Worm (Caenorhabditis elegans): ENCODE data around the gene osm-7.

The osm-7 gene

DNA sequence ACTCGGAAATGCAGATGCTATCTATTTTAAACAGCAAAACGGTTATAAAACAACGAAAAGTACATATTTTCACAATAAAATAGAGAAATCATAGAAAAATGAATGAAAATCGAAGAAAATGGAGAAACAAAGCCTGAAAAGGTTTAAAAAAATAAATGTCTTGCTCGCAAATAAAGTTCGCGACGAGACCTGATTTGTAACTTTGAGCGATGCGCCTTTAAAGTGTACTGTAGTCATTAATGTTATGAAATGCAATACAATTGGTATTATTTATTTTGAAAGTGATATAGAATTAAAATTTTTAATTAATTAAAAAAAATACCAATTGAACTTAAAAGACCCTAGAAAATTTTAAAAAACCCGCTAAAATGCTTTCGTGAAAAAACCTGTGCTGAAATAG lies 14.7 kb upstream of the osm-7 start:
- TF ChIP-seq ztf-23 (GFP tag; IDR thresholded peaks at IDR 0.05) = no peak
- TF ChIP-seq cog-1 (tag; optimal IDR thresholded peaks at IDR 0.05) = no peak
- TF ChIP-seq med-1 (GFP tag; optimal IDR thresholded peaks at IDR 0.05; ENCODE audit: insufficient read depth) = no peak
- TF ChIP-seq flt-1 (GFP tag; IDR thresholded peaks at IDR 0.05) = no peak
- TF ChIP-seq klf-2 (GFP tag; conservative IDR thresholded peaks at IDR 0.05) = no peak
- no peak for TF ChIP-seq tab-1 (GFP tag; IDR thresholded peaks at IDR 0.05)
- TF ChIP-seq ref-1 (GFP tag; conservative IDR thresholded peaks at IDR 0.05) = no peak
- no peak for TF ChIP-seq ztf-29 (GFP tag; IDR thresholded peaks at IDR 0.05)
- no peak for TF ChIP-seq T22C8.4 (GFP tag; IDR thresholded peaks at IDR 0.05)

DNA sequence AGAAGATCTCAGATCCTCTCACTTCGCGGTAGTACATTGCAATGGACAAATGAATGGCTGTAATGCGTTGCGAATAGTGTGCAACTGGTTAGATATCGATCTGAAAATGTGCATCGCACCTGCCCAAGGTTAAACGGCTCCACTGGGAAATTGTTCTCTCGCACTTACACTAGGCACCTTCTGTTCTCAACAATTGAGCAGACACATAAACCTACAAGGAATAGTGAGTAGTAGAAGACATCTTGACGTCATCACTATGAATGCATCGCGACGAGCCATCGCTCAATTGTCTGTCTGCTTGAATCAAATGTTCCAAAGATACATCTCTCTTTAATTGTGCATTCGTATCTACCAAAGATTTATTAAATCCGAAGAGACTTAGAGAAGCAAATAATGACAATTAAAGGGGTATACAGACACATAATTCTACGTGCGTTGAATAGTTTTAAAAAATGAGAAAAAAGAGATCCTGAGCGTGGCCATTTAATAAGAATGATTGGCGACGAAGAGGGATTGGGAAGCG lies 12.9 kb upstream of the osm-7 start, which contains the start of gene T05D4.2:
T05D4.2 (minus strand) TSS at position 83 of the 523 bp plus-strand sequence.
- no peak for TF ChIP-seq flt-1 (GFP tag; IDR thresholded peaks at IDR 0.05)
- TF ChIP-seq ztf-23 (GFP tag; IDR thresholded peaks at IDR 0.05) = no peak
- no peak for TF ChIP-seq med-1 (GFP tag; optimal IDR thresholded peaks at IDR 0.05; ENCODE audit: insufficient read depth)
- TF ChIP-seq ztf-29 (GFP tag; IDR thresholded peaks at IDR 0.05) = no peak

DNA sequence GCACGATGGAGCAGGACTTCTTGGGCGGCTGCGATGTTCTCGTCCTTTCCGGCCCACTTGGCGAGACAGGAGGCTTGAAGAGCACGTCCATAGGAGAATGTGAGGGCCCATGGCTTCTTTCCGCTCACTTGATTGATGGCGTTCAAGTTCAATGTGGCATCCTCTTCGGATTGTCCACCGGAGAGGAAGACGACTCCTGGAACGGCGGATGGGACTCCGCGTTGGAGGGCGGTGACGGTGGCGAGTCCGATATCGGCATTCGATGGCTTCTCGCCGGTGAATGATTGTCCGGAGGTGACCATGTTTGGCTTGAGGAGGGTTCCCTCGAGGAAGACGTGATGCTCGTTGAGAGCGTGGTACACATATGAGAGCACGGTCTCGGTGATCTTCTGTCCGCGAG lies 12.4 kb upstream of the osm-7 start:
- TF ChIP-seq ztf-29 (GFP tag; IDR thresholded peaks at IDR 0.05) = no peak
- TF ChIP-seq med-1 (GFP tag; optimal IDR thresholded peaks at IDR 0.05; ENCODE audit: insufficient read depth) = no peak

DNA sequence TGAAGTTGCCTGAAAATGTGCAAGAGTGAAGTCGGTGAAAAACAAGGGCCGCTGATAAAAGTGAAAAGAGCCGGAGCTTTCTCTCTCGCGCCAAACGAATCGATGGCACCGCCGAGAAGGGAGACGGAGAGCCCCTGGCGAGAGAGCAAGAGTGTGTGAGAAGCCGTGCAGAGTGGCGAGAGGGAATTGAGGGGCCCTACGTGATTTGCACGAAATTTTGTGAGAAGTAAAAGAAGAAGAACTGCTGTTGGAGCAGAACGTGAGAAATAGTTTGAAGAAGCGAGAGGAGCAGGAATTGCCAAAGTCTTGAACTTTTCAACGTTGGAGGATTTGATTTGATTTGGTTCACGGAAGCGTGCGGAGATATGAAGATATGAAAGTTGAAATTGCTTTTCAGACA lies 11.1 kb upstream of the osm-7 start, which contains the start of gene aldo-1:
aldo-1 (minus strand) TSS at position 9 of the 400 bp plus-strand sequence.
- TF ChIP-seq flt-1 (GFP tag; IDR thresholded peaks at IDR 0.05) = 0 out of 2 replicates have a peak, but pooled peaks have one; percentile 35
- TF ChIP-seq klf-2 (GFP tag; conservative IDR thresholded peaks at IDR 0.05) = no peak
- TF ChIP-seq ztf-23 (GFP tag; IDR thresholded peaks at IDR 0.05) = no peak
- peak; percentile 44; the same call in 1 of the 2 replicates for TF ChIP-seq T22C8.4 (GFP tag; IDR thresholded peaks at IDR 0.05)
- no peak for TF ChIP-seq tab-1 (GFP tag; IDR thresholded peaks at IDR 0.05)
- TF ChIP-seq cog-1 (tag; optimal IDR thresholded peaks at IDR 0.05) = no peak

DNA sequence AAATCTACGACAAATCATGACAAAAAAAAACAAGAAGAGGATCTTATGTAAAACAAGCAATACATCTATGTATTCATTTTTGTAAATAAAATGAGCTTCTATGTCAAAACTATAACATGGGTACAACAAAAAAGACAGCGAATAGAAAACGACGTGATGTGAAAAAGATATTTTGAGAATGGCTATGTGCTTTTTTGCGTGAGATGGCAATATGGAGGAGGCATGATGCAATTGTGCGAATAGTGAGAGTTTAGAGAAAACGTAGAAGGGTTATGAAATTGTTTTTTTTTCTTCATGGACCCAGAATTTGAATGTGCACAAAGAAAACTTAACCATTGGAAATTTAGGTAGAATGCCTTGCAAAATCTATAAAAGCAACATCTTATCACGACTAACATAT lies 10.0 kb upstream of the osm-7 start:
- no peak for TF ChIP-seq ztf-29 (GFP tag; IDR thresholded peaks at IDR 0.05)

DNA sequence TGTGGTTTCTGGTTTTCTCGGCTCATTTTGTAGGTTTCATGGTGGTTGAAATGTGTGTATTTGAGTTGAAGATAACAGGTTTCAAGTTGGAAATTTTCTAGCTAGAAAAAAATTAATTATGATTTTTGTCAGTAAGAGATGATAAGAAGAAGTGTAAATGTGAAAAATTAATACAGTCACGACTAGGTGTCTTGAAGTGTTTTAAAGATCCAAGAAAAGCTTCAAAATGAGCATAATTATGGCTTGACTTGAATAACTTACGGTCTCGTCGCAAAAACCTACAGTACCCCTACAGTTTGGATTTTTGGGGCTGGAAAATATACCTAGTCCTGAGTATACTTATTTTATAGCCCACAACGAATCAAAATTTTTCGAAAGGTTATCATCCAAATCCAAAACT lies 5.6 kb upstream of the osm-7 start, which contains the start of gene exc-12:
exc-12 (minus strand) TSS at position 101 of the 400 bp plus-strand sequence.
- TF ChIP-seq ztf-23 (GFP tag; IDR thresholded peaks at IDR 0.05) (no peak), tab-1 (GFP tag; IDR thresholded peaks at IDR 0.05) (no peak), med-1 (GFP tag; optimal IDR thresholded peaks at IDR 0.05; ENCODE audit: insufficient read depth) (no peak), flt-1 (GFP tag; IDR thresholded peaks at IDR 0.05) (no peak), T22C8.4 (GFP tag; IDR thresholded peaks at IDR 0.05) (no peak), cog-1 (tag; optimal IDR thresholded peaks at IDR 0.05) (no peak), klf-2 (GFP tag; conservative IDR thresholded peaks at IDR 0.05) (no peak), ztf-29 (GFP tag; IDR thresholded peaks at IDR 0.05) (no peak), ref-1 (GFP tag; conservative IDR thresholded peaks at IDR 0.05) (no peak)

DNA sequence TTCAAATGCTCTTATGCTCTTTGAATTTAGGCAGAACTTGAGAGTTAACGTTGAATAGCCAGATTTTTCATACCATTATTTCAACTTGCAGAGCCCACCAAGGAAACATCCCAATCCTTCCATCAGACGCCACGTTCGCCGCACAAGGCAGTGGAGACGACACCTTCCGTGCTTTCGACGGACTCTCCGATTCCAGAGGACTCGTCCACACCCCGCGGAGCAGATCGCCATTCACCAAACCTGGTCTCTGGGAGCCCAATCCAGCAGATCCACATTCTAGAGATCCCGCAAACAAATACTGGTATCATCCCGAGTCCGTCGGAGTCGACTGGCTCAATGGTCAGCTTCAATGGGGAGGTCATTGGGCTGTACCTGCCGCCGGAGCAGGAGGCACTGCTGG lies 4.1 kb downstream of the osm-7 start:
- TF ChIP-seq ztf-29 (GFP tag; IDR thresholded peaks at IDR 0.05) = no peak
- no peak for TF ChIP-seq ref-1 (GFP tag; conservative IDR thresholded peaks at IDR 0.05)
- TF ChIP-seq klf-2 (GFP tag; conservative IDR thresholded peaks at IDR 0.05) = no peak
- no peak for TF ChIP-seq T22C8.4 (GFP tag; IDR thresholded peaks at IDR 0.05)
- no peak for TF ChIP-seq med-1 (GFP tag; optimal IDR thresholded peaks at IDR 0.05; ENCODE audit: insufficient read depth)
- TF ChIP-seq cog-1 (tag; optimal IDR thresholded peaks at IDR 0.05) = no peak
- TF ChIP-seq flt-1 (GFP tag; IDR thresholded peaks at IDR 0.05) = no peak
- no peak for TF ChIP-seq tab-1 (GFP tag; IDR thresholded peaks at IDR 0.05)
- no peak for TF ChIP-seq ztf-23 (GFP tag; IDR thresholded peaks at IDR 0.05)

DNA sequence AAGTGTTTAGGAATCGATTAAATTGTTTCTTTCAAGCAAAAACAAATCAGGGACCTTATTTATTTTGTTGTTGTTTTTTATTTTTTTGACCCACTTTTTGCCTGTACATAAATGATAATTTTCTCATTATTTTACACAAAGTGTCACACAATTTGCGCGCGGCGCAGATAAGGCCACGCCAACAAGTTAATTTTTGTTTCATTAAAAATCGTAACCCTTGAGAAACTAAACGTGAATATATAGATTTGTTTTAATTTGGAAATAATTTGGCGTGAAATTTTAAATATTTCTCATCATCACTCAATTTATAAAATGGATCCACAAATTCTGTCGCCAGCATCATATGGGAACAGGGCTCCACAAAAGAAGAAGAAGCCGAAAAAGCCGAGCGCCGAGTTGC lies 4.6 kb downstream of the osm-7 start, which contains the start of gene T05D4.5:
T05D4.5 (plus strand) TSS at position 301 of the 400 bp plus-strand sequence.
- TF ChIP-seq T22C8.4 (GFP tag; IDR thresholded peaks at IDR 0.05) = no peak
- TF ChIP-seq ztf-29 (GFP tag; IDR thresholded peaks at IDR 0.05) = no peak
- no peak for TF ChIP-seq med-1 (GFP tag; optimal IDR thresholded peaks at IDR 0.05; ENCODE audit: insufficient read depth)
- TF ChIP-seq flt-1 (GFP tag; IDR thresholded peaks at IDR 0.05) = no peak
- no peak for TF ChIP-seq cog-1 (tag; optimal IDR thresholded peaks at IDR 0.05)
- TF ChIP-seq klf-2 (GFP tag; conservative IDR thresholded peaks at IDR 0.05) = no peak
- no peak for TF ChIP-seq ztf-23 (GFP tag; IDR thresholded peaks at IDR 0.05)
- no peak for TF ChIP-seq tab-1 (GFP tag; IDR thresholded peaks at IDR 0.05)
- no peak for TF ChIP-seq ref-1 (GFP tag; conservative IDR thresholded peaks at IDR 0.05)

DNA sequence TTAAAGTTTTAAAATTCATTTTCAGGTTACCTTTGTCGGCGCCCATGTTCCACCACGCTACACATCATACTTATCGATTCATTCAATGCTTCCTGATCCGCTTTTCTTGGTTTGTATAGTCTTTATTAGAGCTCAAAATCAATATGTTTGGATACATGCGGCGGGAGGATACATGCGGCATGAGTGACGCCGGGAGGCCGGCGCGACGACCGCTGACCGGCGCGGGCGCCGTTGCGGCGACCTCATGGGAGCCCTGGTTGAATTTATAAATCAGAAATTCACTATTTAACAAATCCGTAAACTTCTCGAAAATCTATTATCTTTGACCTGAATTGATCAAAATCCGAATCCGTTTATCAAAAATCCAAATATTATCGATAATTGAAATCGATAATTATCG lies 5.7 kb downstream of the osm-7 start:
- TF ChIP-seq cog-1 (tag; optimal IDR thresholded peaks at IDR 0.05) (no peak), tab-1 (GFP tag; IDR thresholded peaks at IDR 0.05) (no peak), flt-1 (GFP tag; IDR thresholded peaks at IDR 0.05) (no peak), ref-1 (GFP tag; conservative IDR thresholded peaks at IDR 0.05) (no peak), ztf-23 (GFP tag; IDR thresholded peaks at IDR 0.05) (no peak), ztf-29 (GFP tag; IDR thresholded peaks at IDR 0.05) (no peak), med-1 (GFP tag; optimal IDR thresholded peaks at IDR 0.05; ENCODE audit: insufficient read depth) (no peak), klf-2 (GFP tag; conservative IDR thresholded peaks at IDR 0.05) (no peak), T22C8.4 (GFP tag; IDR thresholded peaks at IDR 0.05) (no peak)

DNA sequence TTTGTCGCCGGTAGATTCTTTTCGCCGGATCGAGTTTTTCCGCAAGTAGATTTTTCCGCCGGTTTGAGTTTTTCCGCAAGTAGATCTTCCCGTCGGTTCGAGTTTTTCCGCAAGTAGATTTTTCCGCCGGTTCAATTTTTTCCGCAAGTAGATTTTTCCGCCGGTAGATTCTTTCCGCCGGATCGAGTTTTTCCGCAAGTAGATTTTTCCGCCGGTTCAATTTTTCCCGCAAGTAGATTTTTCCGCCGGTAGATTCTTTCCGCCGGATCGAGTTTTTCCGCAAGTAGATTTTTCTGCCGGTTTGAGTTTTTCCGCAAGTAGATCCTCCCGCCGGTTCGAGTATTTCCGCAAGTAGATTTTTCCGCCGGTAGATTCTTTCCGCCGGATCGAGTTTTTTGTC lies 9.2 kb downstream of the osm-7 start:
- TF ChIP-seq T22C8.4 (GFP tag; IDR thresholded peaks at IDR 0.05) (0 out of 2 replicates have a peak, but pooled peaks have one; percentile 26), tab-1 (GFP tag; IDR thresholded peaks at IDR 0.05) (peak; percentile 73), klf-2 (GFP tag; conservative IDR thresholded peaks at IDR 0.05) (0 out of 2 replicates have a peak, but pooled peaks have one; percentile 17)

DNA sequence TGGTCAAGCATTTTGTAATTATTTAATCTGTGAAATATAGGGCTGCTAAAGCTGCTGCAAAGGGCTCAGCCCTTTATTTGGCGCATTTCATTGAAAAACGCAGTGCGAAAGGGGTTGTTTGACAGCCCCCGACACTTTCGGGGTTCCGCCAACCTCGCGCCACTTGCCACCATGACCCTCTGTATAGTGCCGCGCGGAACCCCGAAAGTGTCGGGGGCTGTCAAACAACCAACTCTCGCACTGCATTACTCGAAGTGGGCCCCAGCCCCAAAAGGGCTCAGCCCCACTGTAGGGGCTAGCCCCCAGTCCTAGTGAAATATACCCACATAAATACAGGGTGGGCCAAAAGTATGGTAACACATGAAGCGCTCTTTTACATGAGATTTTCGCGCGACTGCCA lies 24.3 kb downstream of the osm-7 start:
- TF ChIP-seq ztf-29 (GFP tag; IDR thresholded peaks at IDR 0.05) = no peak
- TF ChIP-seq med-1 (GFP tag; optimal IDR thresholded peaks at IDR 0.05; ENCODE audit: insufficient read depth) = no peak
- no peak for TF ChIP-seq tab-1 (GFP tag; IDR thresholded peaks at IDR 0.05)
- TF ChIP-seq cog-1 (tag; optimal IDR thresholded peaks at IDR 0.05) = no peak
- TF ChIP-seq T22C8.4 (GFP tag; IDR thresholded peaks at IDR 0.05) = no peak
- TF ChIP-seq ztf-23 (GFP tag; IDR thresholded peaks at IDR 0.05) = no peak

Data from whole organism, midembryonic.